Worm (Caenorhabditis elegans) whole organism, young adult: ENCODE results near the gene lnkn-1.
A peak's percentile ranks its signal among the peaks of the same experiment; 100 is the strongest.

Experiments used
- C06A6.2 ChIP-seq: fragments of 200-800 bp; sonication (Bioruptor generic); conservative IDR thresholded peaks from 2 replicates; pipeline ENCODE4 v1.3.6; 2022; ENCODE audit warnings: missing genetic modification characterization, missing compliant biosample characterization
- F49E8.2 ChIP-seq: sonication (generic microtip); optimal IDR thresholded peaks from 3 replicates; lab custom pipeline; 2017; ENCODE audit warnings: missing genetic modification characterization, mild to moderate bottlenecking, missing compliant biosample characterization, antibody characterized with exemption, moderate library complexity; ENCODE audit not compliant: insufficient read depth
- F57C9.4 ChIP-seq: sonication (generic microtip); optimal IDR thresholded peaks from 2 replicates; lab custom pipeline; 2017; ENCODE audit warnings: mild to moderate bottlenecking, missing genetic modification characterization, missing compliant biosample characterization
- K12H6.12 ChIP-seq: fragments of 200-800 bp; sonication (Bioruptor generic); optimal IDR thresholded peaks from 2 replicates; lab custom pipeline; 2018; ENCODE audit warnings: mild to moderate bottlenecking, missing genetic modification characterization, missing compliant biosample characterization
- Y53F4B.3 ChIP-seq: fragments of 200-800 bp; sonication (Bioruptor generic); IDR thresholded peaks from 2 replicates; pipeline ENCODE4 v1.3.6; 2022; ENCODE audit warnings: missing genetic modification reagents, missing genetic modification characterization, missing compliant biosample characterization
- Y56A3A.18 ChIP-seq: fragments of 200-800 bp; sonication (Bioruptor generic); IDR thresholded peaks from 2 replicates; pipeline ENCODE4 v1.3.6; 2022; ENCODE audit warnings: missing genetic modification reagents, missing genetic modification characterization, missing compliant biosample characterization
- Y79H2A.3 ChIP-seq: fragments of 200-800 bp; sonication (Bioruptor generic); conservative IDR thresholded peaks from 2 replicates; pipeline ENCODE4 v1.3.6; 2022; ENCODE audit warnings: missing genetic modification reagents, missing genetic modification characterization, missing compliant biosample characterization
- ZK185.1 ChIP-seq: sonication (generic microtip); optimal IDR thresholded peaks from 2 replicates; lab custom pipeline; 2016; ENCODE audit warnings: mild to moderate bottlenecking, missing genetic modification characterization, missing compliant biosample characterization; ENCODE audit not compliant: poor library complexity, severe bottlenecking
- ama-1 ChIP-seq, 3 experiments: fragments of 150-350 bp in 1 of 3; sonication (generic microtip) in 2 of 3; optimal IDR thresholded peaks; 2 replicates each; lab custom pipeline; 2014 to 2018; ENCODE audit warnings: missing biosample characterization in 2 of 3, missing genetic modification characterization in 2 of 3, missing genetic modification reagents in 2 of 3
- athp-1 ChIP-seq: sonication (generic microtip); optimal IDR thresholded peaks from 2 replicates; lab custom pipeline; 2017; ENCODE audit warnings: mild to moderate bottlenecking, missing genetic modification characterization, missing compliant biosample characterization
- attf-3 ChIP-seq: fragments of 200-800 bp; sonication (Bioruptor generic); conservative IDR thresholded peaks from 2 replicates; pipeline ENCODE4 v1.3.6; 2022; ENCODE audit warnings: missing genetic modification reagents, missing genetic modification characterization, missing compliant biosample characterization
- attf-5 ChIP-seq: fragments of 200-800 bp; sonication (Bioruptor generic); optimal IDR thresholded peaks from 2 replicates; lab custom pipeline; 2018; ENCODE audit warnings: mild to moderate bottlenecking, missing genetic modification characterization, missing compliant biosample characterization
- attf-6 ChIP-seq: fragments of 200-800 bp; sonication (Bioruptor generic); IDR thresholded peaks from 2 replicates; pipeline ENCODE4 v1.3.6; 2022; ENCODE audit warnings: missing genetic modification reagents, missing genetic modification characterization, missing compliant biosample characterization
- bed-2 ChIP-seq: fragments of 200-800 bp; sonication (Bioruptor generic); IDR thresholded peaks from 2 replicates; pipeline ENCODE4 v1.3.6; 2022; ENCODE audit warnings: missing genetic modification reagents, missing genetic modification characterization, missing compliant biosample characterization
- cebp-1 ChIP-seq, 2 experiments: fragments of 200-800 bp in 1 of 2; sonication (Bioruptor generic) in 1 of 2; sonication (generic microtip) in 1 of 2; IDR thresholded peaks in 1 of 2; optimal IDR thresholded peaks in 1 of 2; 2 replicates each; pipeline versions ENCODE4 v1.3.6 to Lab custom; 2017 to 2022; ENCODE audit warnings: missing compliant biosample characterization in 2 of 2, missing genetic modification characterization in 2 of 2, mild to moderate bottlenecking in 1 of 2, missing genetic modification reagents in 1 of 2, moderate library complexity in 1 of 2
- chd-7 ChIP-seq: sonication (generic microtip); optimal IDR thresholded peaks from 2 replicates; lab custom pipeline; 2016; ENCODE audit warnings: mild to moderate bottlenecking, missing genetic modification characterization, moderate library complexity, missing compliant biosample characterization
- dox-1 ChIP-seq: fragments of 200-800 bp; sonication (Bioruptor generic); IDR thresholded peaks from 2 replicates; pipeline ENCODE4 v1.3.6; 2022; ENCODE audit warnings: missing genetic modification reagents, missing genetic modification characterization, missing compliant biosample characterization
- dpff-1 ChIP-seq: sonication (generic microtip); optimal IDR thresholded peaks from 2 replicates; lab custom pipeline; 2017; ENCODE audit warnings: mild to moderate bottlenecking, missing genetic modification characterization, missing compliant biosample characterization
- ekl-4 ChIP-seq: fragments of 200-800 bp; sonication (Bioruptor generic); IDR thresholded peaks from 2 replicates; pipeline ENCODE4 v1.3.6; 2022; ENCODE audit warnings: missing genetic modification reagents, missing genetic modification characterization, missing compliant biosample characterization
- hsf-1 ChIP-seq: fragments of 200-800 bp; sonication (Bioruptor generic); IDR thresholded peaks from 2 replicates; pipeline ENCODE4 v1.3.6; 2022; ENCODE audit warnings: missing genetic modification reagents, missing genetic modification characterization, missing compliant biosample characterization
- lag-1 ChIP-seq: fragments of 200-800 bp; sonication (Bioruptor generic); IDR thresholded peaks from 2 replicates; pipeline ENCODE4 v1.3.6; 2022; ENCODE audit warnings: missing genetic modification reagents, missing genetic modification characterization, missing compliant biosample characterization
- lin-40 ChIP-seq: sonication (generic microtip); optimal IDR thresholded peaks from 2 replicates; lab custom pipeline; 2016; ENCODE audit warnings: missing genetic modification characterization, mild to moderate bottlenecking, missing compliant biosample characterization, missing genotype, missing genetic modification reagents
- lin-54 ChIP-seq: fragments of 200-800 bp; sonication (Bioruptor generic); optimal IDR thresholded peaks from 2 replicates; lab custom pipeline; 2018; ENCODE audit warnings: mild to moderate bottlenecking, missing genetic modification characterization, missing compliant biosample characterization
- lir-1 ChIP-seq: fragments of 200-800 bp; sonication (Bioruptor generic); conservative IDR thresholded peaks from 2 replicates; pipeline ENCODE4 v1.3.6; 2022; ENCODE audit warnings: missing genetic modification reagents, missing genetic modification characterization, missing compliant biosample characterization
- madf-10 ChIP-seq: sonication (generic microtip); optimal IDR thresholded peaks from 2 replicates; lab custom pipeline; 2016; ENCODE audit warnings: mild to moderate bottlenecking, missing genetic modification characterization, missing compliant biosample characterization
- madf-3 ChIP-seq: fragments of 200-800 bp; sonication (Bioruptor generic); IDR thresholded peaks from 2 replicates; pipeline ENCODE4 v1.3.6; 2022; ENCODE audit warnings: missing genetic modification reagents, missing genetic modification characterization, missing compliant biosample characterization
- mcd-1 ChIP-seq: fragments of 200-800 bp; sonication (Bioruptor generic); IDR thresholded peaks from 2 replicates; pipeline ENCODE4 v1.3.6; 2022; ENCODE audit warnings: missing genetic modification reagents, missing genetic modification characterization, missing compliant biosample characterization
- mxl-1 ChIP-seq: sonication (generic microtip); optimal IDR thresholded peaks from 2 replicates; lab custom pipeline; 2016; ENCODE audit warnings: missing genetic modification characterization, missing compliant biosample characterization
- nhr-80 ChIP-seq: sonication (generic microtip); optimal IDR thresholded peaks from 2 replicates; lab custom pipeline; 2016; ENCODE audit warnings: missing genetic modification characterization, missing compliant biosample characterization
- pbrm-1 ChIP-seq: fragments of 200-800 bp; sonication (Bioruptor generic); IDR thresholded peaks from 2 replicates; pipeline ENCODE4 v1.3.6; 2022; ENCODE audit warnings: missing genetic modification reagents, missing genetic modification characterization, missing compliant biosample characterization
- snpc-4 ChIP-seq, 5 experiments: fragments of 150-350 bp in 1 of 5; sonication (generic microtip) in 4 of 5; optimal IDR thresholded peaks; 2 replicates each; lab custom pipeline; 2014 to 2018; ENCODE audit warnings: missing genetic modification characterization in 5 of 5, missing biosample characterization in 3 of 5, antibody characterized with exemption in 2 of 5, mild to moderate bottlenecking in 2 of 5, missing compliant biosample characterization in 2 of 5, missing genotype in 2 of 5, moderate library complexity in 2 of 5, missing genetic modification reagents in 1 of 5
- somi-1 ChIP-seq: fragments of 200-800 bp; sonication (Bioruptor generic); optimal IDR thresholded peaks from 2 replicates; lab custom pipeline; 2018; ENCODE audit warnings: mild to moderate bottlenecking, missing genetic modification characterization, missing compliant biosample characterization
- tbp1 ChIP-seq: fragments of 200-800 bp; sonication (Bioruptor generic); optimal IDR thresholded peaks from 2 replicates; lab custom pipeline; 2018; ENCODE audit warnings: mild to moderate bottlenecking, missing genetic modification characterization, missing compliant biosample characterization
- zfh-2 ChIP-seq: fragments of 200-800 bp; sonication (Bioruptor generic); conservative IDR thresholded peaks from 2 replicates; pipeline ENCODE4 v1.3.6; 2022; ENCODE audit warnings: missing genetic modification reagents, missing genetic modification characterization, missing compliant biosample characterization
- ztf-28 ChIP-seq: fragments of 200-800 bp; sonication (Bioruptor generic); IDR thresholded peaks from 2 replicates; pipeline ENCODE4 v1.3.6; 2022; ENCODE audit warnings: missing genetic modification reagents, missing genetic modification characterization, missing compliant biosample characterization
- ztf-3 ChIP-seq: fragments of 200-800 bp; sonication (Bioruptor generic); optimal IDR thresholded peaks from 2 replicates; lab custom pipeline; 2018; ENCODE audit warnings: mild to moderate bottlenecking, missing genetic modification characterization, missing compliant biosample characterization

lnkn-1 gene

ce11 chrIII:8873990-8874668 is 15.9 kb upstream of the lnkn-1 start (continued):
- TF ChIP-seq chd-7 (tag; lab: Kevin White, UChicago): peak; percentile 76
- peak; percentile 32 for TF ChIP-seq madf-10 (tag; lab: Kevin White, UChicago)
- TF ChIP-seq ekl-4 (GFP tag; lab: Robert Waterston, UW): peak; percentile 59; the same call in 1 of the 2 replicates
- TF ChIP-seq snpc-4 (GFP tag; optimal IDR thresholded peaks at IDR 0.05; lab: Kevin White, UChicago): peak; percentile 28
- peak in 1 of 4 experiments; percentile 35 for TF ChIP-seq snpc-4 (tag; optimal IDR thresholded peaks at IDR 0.05; lab: Kevin White, UChicago)
- TF ChIP-seq dpff-1 (tag; lab: Kevin White, UChicago): no peak
- no peak for TF ChIP-seq nhr-80
- peak; percentile 61; the same call in 1 of the 2 replicates for TF ChIP-seq dox-1 (GFP tag; lab: Robert Waterston, UW)
- TF ChIP-seq ZK185.1 (tag; lab: Kevin White, UChicago): peak; percentile 68
- peak; percentile 53 for TF ChIP-seq attf-5
- TF ChIP-seq hsf-1 (GFP tag; lab: Robert Waterston, UW): no peak
- TF ChIP-seq C06A6.2 (GFP tag; lab: Robert Waterston, UW): 0 out of 2 replicates have a peak, but pooled peaks have one; percentile 30
- TF ChIP-seq lin-40 (tag; lab: Kevin White, UChicago): peak; percentile 68
- TF ChIP-seq ama-1 (optimal IDR thresholded peaks at IDR 0.05; lab: Kevin White, UChicago): peak; percentile 73
- no peak for TF ChIP-seq ama-1 (GFP tag; optimal IDR thresholded peaks at IDR 0.05; lab: Kevin White, UChicago)
- TF ChIP-seq bed-2 (GFP tag; lab: Robert Waterston, UW): no peak
- TF ChIP-seq lir-1: peak; percentile 94
- TF ChIP-seq Y53F4B.3: no peak
- 0 out of 2 replicates have a peak, but pooled peaks have one; percentile 33 for TF ChIP-seq pbrm-1 (GFP tag; lab: Robert Waterston, UW)
- peak; percentile 52 for TF ChIP-seq mcd-1
- peak; percentile 83 for TF ChIP-seq K12H6.12
- no peak for TF ChIP-seq mxl-1 (tag; lab: Kevin White, UChicago)
- peak; percentile 52 for TF ChIP-seq somi-1
- TF ChIP-seq attf-6 (GFP tag; lab: Robert Waterston, UW): no peak
- TF ChIP-seq zfh-2: peak; percentile 94
- TF ChIP-seq tbp1 (GFP tag; lab: Kevin White, UChicago): peak; percentile 8
- TF ChIP-seq madf-3 (GFP tag; lab: Robert Waterston, UW): no peak

DNA sequence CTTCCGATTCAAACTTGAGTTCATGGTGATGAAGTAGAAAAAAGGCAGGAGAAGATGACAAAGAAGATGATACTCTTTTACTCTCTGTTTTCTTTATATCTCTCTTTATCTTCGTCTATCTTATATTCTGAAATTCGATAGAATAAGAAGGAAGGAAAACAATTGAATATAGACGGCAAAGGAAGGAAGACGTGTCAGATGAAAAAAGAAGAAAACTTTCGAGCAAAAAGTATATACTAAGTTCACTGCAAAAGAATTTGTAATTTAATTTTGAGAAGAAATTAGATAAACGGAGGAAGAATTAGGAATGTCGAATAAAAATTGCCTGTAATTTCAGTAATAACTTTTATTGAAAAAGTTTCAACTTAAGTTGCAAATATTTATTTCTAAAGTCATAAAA is 13.0 kb upstream of the lnkn-1 start, which contains the start of gene K01F9.2:
TSS of gene K01F9.2 (minus strand) at position 127 of the 400 bp plus-strand sequence.
- TF ChIP-seq lag-1: no peak
- no peak for TF ChIP-seq attf-3 (GFP tag; lab: Robert Waterston, UW)
- no peak for TF ChIP-seq Y79H2A.3
- no peak for TF ChIP-seq athp-1
- no peak for TF ChIP-seq F57C9.4 (tag; lab: Kevin White, UChicago)
- no peak for TF ChIP-seq Y56A3A.18 (GFP tag; lab: Robert Waterston, UW)
- TF ChIP-seq F49E8.2 (tag; lab: Kevin White, UChicago): no peak
- no peak for TF ChIP-seq ztf-3 (GFP tag; lab: Kevin White, UChicago)
- TF ChIP-seq lin-54 (GFP tag; lab: Kevin White, UChicago): no peak
- no peak for TF ChIP-seq ztf-28 (GFP tag; lab: Robert Waterston, UW)
- no peak for TF ChIP-seq cebp-1 (GFP tag; IDR thresholded peaks at IDR 0.05; lab: Robert Waterston, UW)
- TF ChIP-seq cebp-1 (tag; optimal IDR thresholded peaks at IDR 0.05; lab: Kevin White, UChicago): no peak
